Worm (Caenorhabditis elegans): ENCODE results near the gene lelo-3.

The lelo-3 gene

ce11 chrX:6041995-6042481 lies 19.7 kb upstream of the lelo-3 start (continued):
- TF ChIP-seq ceh-82 (tag; optimal IDR thresholded peaks at IDR 0.05) (no peak), lin-29 (GFP tag; IDR thresholded peaks at IDR 0.05) (no peak), Y48G9A.11 (GFP tag; IDR thresholded peaks at IDR 0.05) (no peak), mdt-29 (GFP tag; IDR thresholded peaks at IDR 0.05) (peak; percentile 52; the same call in 1 of the 2 replicates), hlh-11 (tag; optimal IDR thresholded peaks at IDR 0.05) (peak; percentile 94), F10B5.3 (tag; optimal IDR thresholded peaks at IDR 0.05) (no peak), F44E2.7 (GFP tag; IDR thresholded peaks at IDR 0.05) (no peak), Y5F2A.4 (GFP tag; optimal IDR thresholded peaks at IDR 0.05) (no peak), unc-62 (GFP tag; optimal IDR thresholded peaks at IDR 0.05 in 1 of 2) (peak in 1 of 2 experiments; percentile 10), unc-62 (tag; optimal IDR thresholded peaks at IDR 0.05) (no peak), R02D3.7 (tag; optimal IDR thresholded peaks at IDR 0.05) (no peak), nhr-10 (tag; optimal IDR thresholded peaks at IDR 0.05) (peak; percentile 75), unc-39 (tag; optimal IDR thresholded peaks at IDR 0.05) (no peak), ztf-7 (tag; optimal IDR thresholded peaks at IDR 0.05) (no peak), madf-5 (GFP tag; IDR thresholded peaks at IDR 0.05) (no peak), pha-4 (GFP tag; IDR thresholded peaks at IDR 0.05) (peak; percentile 28; the same call in 1 of the 2 replicates), pha-4 (tag; optimal IDR thresholded peaks at IDR 0.05) (peak; percentile 21), nhr-76 (tag; optimal IDR thresholded peaks at IDR 0.05) (no peak), dmd-6 (GFP tag; IDR thresholded peaks at IDR 0.05) (peak; percentile 77; the same call in 1 of the 2 replicates), ceh-20 (GFP tag; IDR thresholded peaks at IDR 0.05) (0 out of 2 replicates have a peak, but pooled peaks have one; percentile 24), skn-1 (tag; optimal IDR thresholded peaks at IDR 0.05) (no peak), nhr-102 (tag; optimal IDR thresholded peaks at IDR 0.05) (peak; percentile 41), nhr-77 (tag; optimal IDR thresholded peaks at IDR 0.05) (peak; percentile 74), lin-1 (GFP tag; IDR thresholded peaks at IDR 0.05) (no peak; the same call in 1 of the 2 replicates), nhr-48 (tag; optimal IDR thresholded peaks at IDR 0.05) (peak; percentile 74), set-16 (GFP tag; IDR thresholded peaks at IDR 0.05) (0 out of 2 replicates have a peak, but pooled peaks have one; percentile 31), egl-27 (tag; optimal IDR thresholded peaks at IDR 0.05) (no peak), D1046.2 (GFP tag; IDR thresholded peaks at IDR 0.05) (no peak), hif-1 (tag; optimal IDR thresholded peaks at IDR 0.05) (peak in 1 of 2 experiments; percentile 44), nhr-111 (GFP tag; optimal IDR thresholded peaks at IDR 0.05) (no peak), ceh-62 (tag; optimal IDR thresholded peaks at IDR 0.05) (no peak), ztf-11 (tag; optimal IDR thresholded peaks at IDR 0.05) (no peak), pqm-1 (tag; optimal IDR thresholded peaks at IDR 0.05) (peak; percentile 89), T20F7.1 (GFP tag; optimal IDR thresholded peaks at IDR 0.05) (no peak)

ce11 chrX:6041094-6041441 lies 18.7 kb upstream of the lelo-3 start:
- peak; percentile 37 for TF ChIP-seq nhr-28 (tag; optimal IDR thresholded peaks at IDR 0.05)
- peak; percentile 58 for TF ChIP-seq php-3 (GFP tag; IDR thresholded peaks at IDR 0.05)
- no peak for TF ChIP-seq nhr-111 (GFP tag; optimal IDR thresholded peaks at IDR 0.05)
- peak; percentile 64 for TF ChIP-seq hlh-11 (tag; optimal IDR thresholded peaks at IDR 0.05)
- 0 out of 2 replicates have a peak, but pooled peaks have one; percentile 10 for TF ChIP-seq dmd-6 (GFP tag; IDR thresholded peaks at IDR 0.05)
- TF ChIP-seq lir-3 (tag; optimal IDR thresholded peaks at IDR 0.05): no peak
- no peak for TF ChIP-seq daf-16 (GFP tag; optimal IDR thresholded peaks at IDR 0.05)
- peak; percentile 0 for TF ChIP-seq daf-16 (tag; optimal IDR thresholded peaks at IDR 0.05)
- TF ChIP-seq hlh-30 (tag; optimal IDR thresholded peaks at IDR 0.05; ENCODE audit: insufficient read depth): peak; percentile 26
- peak; percentile 27 for TF ChIP-seq dve-1 (tag; optimal IDR thresholded peaks at IDR 0.05; ENCODE audit: insufficient read depth)

Data from whole organism, L4 larva.